Worm (Caenorhabditis elegans) whole organism, early embryonic: ENCODE results near the gene Y38H6C.21.

Experiments
- ama-1 ChIP-seq: fragments of 150-350 bp; optimal IDR thresholded peaks from 2 replicates; lab custom pipeline; 2014
- ceh-36 ChIP-seq: sonication (generic microtip); optimal IDR thresholded peaks from 2 replicates; lab custom pipeline; 2016; ENCODE audit warnings: missing genetic modification characterization, inconsistent platforms, missing compliant biosample characterization
- flt-1 ChIP-seq: fragments of 200-800 bp; sonication (Bioruptor generic); IDR thresholded peaks from 2 replicates; pipeline ENCODE4 v1.3.6; 2022; ENCODE audit warnings: missing genetic modification characterization, missing compliant biosample characterization
- tbx-37 ChIP-seq: fragments of 200-800 bp; sonication (Bioruptor generic); conservative IDR thresholded peaks from 2 replicates; pipeline ENCODE4 v1.3.6; 2022; ENCODE audit warnings: missing genetic modification reagents, missing genetic modification characterization, missing compliant biosample characterization

- TF ChIP-seq ama-1 (lab: Kevin White, UChicago) (no peak), ceh-36 (tag; lab: Kevin White, UChicago) (no peak), tbx-37 (GFP tag; lab: Robert Waterston, UW) (no peak), flt-1 (GFP tag; lab: Robert Waterston, UW) (no peak)
Observed at ce11 chrV:20544610-20545009, 10.5 kb downstream of the Y38H6C.21 start.
